Worm (Caenorhabditis elegans) whole organism, late embryonic: ENCODE results near the gene arrd-8.

Experiments
- ama-1 ChIP-seq: fragments of 150-350 bp; optimal IDR thresholded peaks from 2 replicates; lab custom pipeline; 2014
- ceh-14 ChIP-seq: sonication (generic microtip); optimal IDR thresholded peaks from 2 replicates; lab custom pipeline; 2016; ENCODE audit warnings: missing genotype, missing genetic modification characterization, missing compliant biosample characterization
- ceh-30 ChIP-seq: fragments of 150-350 bp; optimal IDR thresholded peaks from 2 replicates; lab custom pipeline; 2014; ENCODE audit warnings: missing biosample characterization, missing genetic modification characterization
- ceh-34 ChIP-seq: sonication (generic microtip); optimal IDR thresholded peaks from 2 replicates; lab custom pipeline; 2016; ENCODE audit warnings: mild to moderate bottlenecking, missing genetic modification characterization, missing compliant biosample characterization
- elt-2 ChIP-seq: sonication (generic microtip); optimal IDR thresholded peaks from 2 replicates; lab custom pipeline; 2016; ENCODE audit warnings: missing genetic modification reagents, missing genetic modification characterization, missing compliant biosample characterization
- nfya-1 ChIP-seq: sonication (generic microtip); optimal IDR thresholded peaks from 2 replicates; lab custom pipeline; 2017; ENCODE audit warnings: missing genetic modification characterization, mild to moderate bottlenecking, missing compliant biosample characterization, antibody characterized with exemption, moderate library complexity
- nhr-232 ChIP-seq: sonication (generic microtip); optimal IDR thresholded peaks from 2 replicates; lab custom pipeline; 2016; ENCODE audit warnings: missing genetic modification characterization, missing compliant biosample characterization
- pax-1 ChIP-seq: fragments of 150-350 bp; optimal IDR thresholded peaks from 2 replicates; lab custom pipeline; 2014; ENCODE audit warnings: missing biosample characterization, missing genetic modification characterization
- pha-4 ChIP-seq: fragments of 150-350 bp; optimal IDR thresholded peaks from 2 replicates; lab custom pipeline; 2018; ENCODE audit warnings: missing biosample characterization, missing genetic modification reagents, missing genetic modification characterization
- sox-2 ChIP-seq: fragments of 200-800 bp; sonication (Bioruptor generic); IDR thresholded peaks from 2 replicates; pipeline ENCODE4 v1.3.6; 2022; ENCODE audit warnings: missing genetic modification reagents, missing genetic modification characterization, missing compliant biosample characterization
- sox-4 ChIP-seq: sonication (generic microtip); optimal IDR thresholded peaks from 2 replicates; lab custom pipeline; 2017; ENCODE audit warnings: mild to moderate bottlenecking, missing genetic modification characterization, inconsistent platforms, missing compliant biosample characterization
- unc-3 ChIP-seq, 2 experiments: fragments of 200-800 bp in 1 of 2; sonication (Bioruptor generic) in 1 of 2; sonication (generic microtip) in 1 of 2; conservative IDR thresholded peaks in 1 of 2; optimal IDR thresholded peaks in 1 of 2; 2 replicates each; pipeline versions ENCODE4 v1.3.6 to Lab custom; 2016 to 2022; ENCODE audit warnings: missing compliant biosample characterization in 2 of 2, missing genetic modification characterization in 2 of 2, missing genetic modification reagents in 1 of 2
- zip-5 ChIP-seq: sonication (generic microtip); optimal IDR thresholded peaks from 2 replicates; lab custom pipeline; 2016; ENCODE audit warnings: missing genetic modification characterization, missing compliant biosample characterization

ce11 chrII:12036075-12036474, 28.8 kb upstream of the arrd-8 start:
- TF ChIP-seq sox-4 (no peak), ceh-30 (tag; lab: Kevin White, UChicago) (no peak), zip-5 (no peak), sox-2 (no peak), ama-1 (lab: Kevin White, UChicago) (no peak), ceh-34 (tag; lab: Kevin White, UChicago) (no peak), nhr-232 (no peak), elt-2 (no peak), ceh-14 (tag; lab: Kevin White, UChicago) (no peak), nfya-1 (no peak), unc-3 (GFP tag; conservative IDR thresholded peaks at IDR 0.05; lab: Robert Waterston, UW) (no peak), unc-3 (tag; optimal IDR thresholded peaks at IDR 0.05; lab: Kevin White, UChicago) (no peak), pax-1 (no peak), pha-4 (tag; lab: Kevin White, UChicago) (no peak)
